Worm (Caenorhabditis elegans) whole organism, L3 larva: ENCODE measurements around the gene C08B6.3.

Experiments
- R02D3.7 ChIP-seq: fragments of 150-350 bp; optimal IDR thresholded peaks from 2 replicates; lab custom pipeline; 2014; ENCODE audit warnings: missing biosample characterization, missing genetic modification characterization
- ZK546.5 ChIP-seq: sonication (generic microtip); optimal IDR thresholded peaks from 2 replicates; lab custom pipeline; 2017; ENCODE audit warnings: missing biosample characterization, missing genetic modification characterization
- ama-1 ChIP-seq: fragments of 150-350 bp; optimal IDR thresholded peaks from 2 replicates; lab custom pipeline; 2018
- ceh-28 ChIP-seq: fragments of 150-350 bp; optimal IDR thresholded peaks from 2 replicates; lab custom pipeline; 2014; ENCODE audit warnings: missing biosample characterization, missing genetic modification reagents, missing genetic modification characterization
- ceh-82 ChIP-seq: fragments of 150-350 bp; optimal IDR thresholded peaks from 2 replicates; lab custom pipeline; 2014; ENCODE audit warnings: missing biosample characterization, missing genetic modification characterization
- ceh-9 ChIP-seq: sonication (generic microtip); optimal IDR thresholded peaks from 2 replicates; lab custom pipeline; 2018; ENCODE audit warnings: missing biosample characterization, missing genetic modification characterization
- daf-12 ChIP-seq: fragments of 150-350 bp; optimal IDR thresholded peaks from 2 replicates; lab custom pipeline; 2014; ENCODE audit warnings: missing biosample characterization, missing genetic modification reagents, missing genetic modification characterization
- egl-27 ChIP-seq: sonication (generic microtip); optimal IDR thresholded peaks from 4 replicates; lab custom pipeline; 2017; ENCODE audit warnings: missing biosample characterization, missing genetic modification reagents, missing genetic modification characterization
- egl-5 ChIP-seq: fragments of 150-350 bp; optimal IDR thresholded peaks from 2 replicates; lab custom pipeline; 2017; ENCODE audit warnings: missing biosample characterization, missing genetic modification reagents, missing genetic modification characterization, inconsistent platforms
- elt-1 ChIP-seq: fragments of 150-350 bp; optimal IDR thresholded peaks from 2 replicates; lab custom pipeline; 2014; ENCODE audit warnings: missing biosample characterization, missing genetic modification characterization
- elt-2 ChIP-seq: sonication (generic microtip); optimal IDR thresholded peaks from 2 replicates; lab custom pipeline; 2016; ENCODE audit warnings: missing genetic modification reagents, mild to moderate bottlenecking, missing genetic modification characterization, missing compliant biosample characterization
- fkh-10 ChIP-seq: sonication (generic microtip); optimal IDR thresholded peaks from 2 replicates; lab custom pipeline; 2017; ENCODE audit warnings: missing biosample characterization, missing genetic modification reagents, missing genetic modification characterization
- hmg-11 ChIP-seq: sonication (generic microtip); optimal IDR thresholded peaks from 2 replicates; lab custom pipeline; 2016; ENCODE audit warnings: missing genetic modification characterization, missing compliant biosample characterization
- lin-15B ChIP-seq: fragments of 150-350 bp; optimal IDR thresholded peaks from 2 replicates; lab custom pipeline; 2014; ENCODE audit warnings: missing biosample characterization, missing genetic modification characterization
- lin-39 ChIP-seq: fragments of 150-350 bp; optimal IDR thresholded peaks from 2 replicates; lab custom pipeline; 2018; ENCODE audit warnings: missing biosample characterization, missing genetic modification reagents, missing genetic modification characterization
- mml-1 ChIP-seq: fragments of 150-350 bp; sonication (generic microtip); optimal IDR thresholded peaks from 3 replicates; lab custom pipeline; 2014; ENCODE audit warnings: missing biosample characterization, missing genetic modification characterization
- nhr-12 ChIP-seq: fragments of 150-350 bp; optimal IDR thresholded peaks from 2 replicates; lab custom pipeline; 2014; ENCODE audit warnings: missing biosample characterization, missing genetic modification characterization
- nhr-23 ChIP-seq: fragments of 150-350 bp; optimal IDR thresholded peaks from 2 replicates; lab custom pipeline; 2014; ENCODE audit warnings: missing biosample characterization, missing genetic modification reagents, missing genetic modification characterization
- nhr-237 ChIP-seq: fragments of 150-350 bp; optimal IDR thresholded peaks from 2 replicates; lab custom pipeline; 2014; ENCODE audit warnings: missing biosample characterization, missing genetic modification characterization
- nhr-43 ChIP-seq: sonication (generic microtip); optimal IDR thresholded peaks from 2 replicates; lab custom pipeline; 2016; ENCODE audit warnings: mild to moderate bottlenecking, missing genetic modification characterization, missing compliant biosample characterization; ENCODE audit not compliant: poor library complexity, severe bottlenecking
- nhr-67 ChIP-seq: fragments of 150-350 bp; optimal IDR thresholded peaks from 2 replicates; lab custom pipeline; 2014; ENCODE audit warnings: missing biosample characterization, missing genetic modification characterization
- pha-4 ChIP-seq: fragments of 150-350 bp; optimal IDR thresholded peaks from 2 replicates; lab custom pipeline; 2014; ENCODE audit warnings: missing biosample characterization, missing genetic modification reagents, missing genetic modification characterization
- skn-1 ChIP-seq: fragments of 150-350 bp; optimal IDR thresholded peaks from 2 replicates; lab custom pipeline; 2014; ENCODE audit warnings: missing biosample characterization, missing genetic modification characterization
- tbx-2 ChIP-seq: sonication (generic microtip); optimal IDR thresholded peaks from 2 replicates; lab custom pipeline; 2016; ENCODE audit warnings: mild to moderate bottlenecking, missing genetic modification characterization, missing compliant biosample characterization
- unc-39 ChIP-seq: sonication (generic microtip); optimal IDR thresholded peaks from 4 replicates; lab custom pipeline; 2017; ENCODE audit warnings: missing biosample characterization, missing genetic modification characterization
- ztf-4 ChIP-seq: fragments of 150-350 bp; optimal IDR thresholded peaks from 2 replicates; lab custom pipeline; 2014; ENCODE audit warnings: missing biosample characterization, missing genetic modification characterization

C08B6.3 gene

ce11 chrV:10133277-10133676, 21.2 kb upstream of the C08B6.3 start:
- TF ChIP-seq R02D3.7 (tag; lab: Kevin White, UChicago) (no peak), nhr-43 (tag; lab: Kevin White, UChicago) (no peak), nhr-23 (tag; lab: Kevin White, UChicago) (peak; percentile 23)

DNA sequence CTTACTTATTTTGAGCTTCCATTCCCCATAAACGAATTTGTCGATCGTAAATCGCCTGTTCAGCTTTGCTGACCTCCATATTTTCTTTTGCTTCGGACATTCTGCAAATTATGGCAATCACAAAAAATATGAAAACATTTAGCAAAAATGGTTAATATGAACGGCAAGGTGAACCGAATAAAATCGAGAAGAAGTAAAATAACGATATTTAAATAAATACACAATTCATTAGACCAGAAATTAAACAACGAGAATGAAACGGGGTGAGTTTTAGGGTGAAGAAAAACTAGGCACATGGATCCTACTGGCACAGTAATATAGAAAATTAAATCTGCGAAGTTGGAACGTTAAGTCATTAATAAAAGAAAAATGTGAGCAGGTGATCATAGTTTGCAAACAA, 18.1 kb upstream of the C08B6.3 start, which contains the start of gene aos-1:
aos-1 (minus strand) TSS at position 101 of the 400 bp plus-strand sequence.
- no peak for TF ChIP-seq nhr-237 (tag; lab: Kevin White, UChicago)

DNA sequence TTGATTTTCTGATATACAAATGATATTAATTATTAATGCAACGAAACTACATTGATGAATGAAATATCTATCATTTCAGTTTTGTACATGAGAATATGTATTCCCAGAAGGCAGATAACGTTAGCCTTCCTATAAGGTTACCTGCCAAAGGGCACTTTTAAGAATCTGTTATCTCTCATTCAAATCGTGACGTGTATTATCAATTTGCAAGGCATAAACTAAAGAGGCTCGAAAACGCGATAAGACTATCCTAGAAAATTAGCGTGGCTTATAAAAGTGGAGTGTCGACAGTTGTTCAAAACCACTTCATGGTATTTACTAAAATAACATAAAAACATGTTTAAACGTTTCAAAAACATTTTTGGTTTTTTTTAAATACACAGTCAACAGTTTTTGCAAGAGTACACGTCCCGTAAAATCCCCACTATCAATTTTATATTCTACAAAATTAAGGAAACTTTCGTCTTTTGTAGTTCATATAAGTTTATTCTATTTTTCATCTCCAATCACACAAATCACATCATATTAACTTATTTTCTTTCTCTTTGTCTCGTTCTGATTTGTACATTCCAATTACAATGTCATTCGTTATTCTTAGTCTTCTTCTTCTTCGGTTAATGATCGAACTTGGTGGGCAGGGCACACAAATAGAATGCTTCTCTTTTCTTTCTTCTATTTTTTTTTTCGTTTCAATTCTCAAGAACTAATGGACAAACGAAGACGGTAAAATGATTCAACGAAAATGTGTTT, 12.9 kb upstream of the C08B6.3 start, which contains the start of gene C08B6.10:
C08B6.10 (plus strand) TSS at position 700 of the 750 bp plus-strand sequence.
- TF ChIP-seq hmg-11 (no peak), elt-2 (tag; lab: Kevin White, UChicago) (peak; percentile 68), nhr-67 (tag; lab: Kevin White, UChicago) (no peak)

DNA sequence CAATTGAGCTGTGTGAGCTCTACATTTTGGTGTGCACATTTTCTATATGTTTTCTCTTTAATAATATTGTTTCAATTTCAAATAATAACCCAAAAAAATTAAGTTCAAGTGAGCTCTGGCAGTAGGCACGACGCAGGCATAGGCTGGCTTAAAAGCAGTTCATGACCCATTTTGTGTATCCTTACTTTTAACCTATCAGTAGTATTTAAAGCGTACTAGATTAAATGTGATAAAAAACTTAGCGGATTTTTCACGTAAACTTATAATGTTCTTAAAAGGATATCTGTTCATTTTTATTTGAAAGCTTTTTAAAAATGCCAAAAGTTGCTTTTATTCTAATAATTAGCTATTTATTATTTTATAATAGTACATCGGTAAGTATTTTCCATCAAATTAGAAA, 11.2 kb upstream of the C08B6.3 start, which contains the start of gene C08B6.6:
C08B6.6 (plus strand) TSS at position 301 of the 400 bp plus-strand sequence.
- TF ChIP-seq elt-1, result no peak
- TF ChIP-seq ZK546.5, result no peak
- TF ChIP-seq lin-39 (tag; lab: Kevin White, UChicago), result no peak
- no peak for TF ChIP-seq lin-15B (tag; lab: Kevin White, UChicago)
- no peak for TF ChIP-seq pha-4 (tag; lab: Kevin White, UChicago)
- TF ChIP-seq, all 47 proteins: peak for 0

ce11 chrV:10122670-10123069, 10.6 kb upstream of the C08B6.3 start, which contains the start of gene srxa-19:
Gene srxa-19, minus strand, starts transcription at chrV:10122770.
- no peak for TF ChIP-seq lin-39 (tag; lab: Kevin White, UChicago)
- TF ChIP-seq egl-27 (tag; lab: Kevin White, UChicago), result no peak

DNA sequence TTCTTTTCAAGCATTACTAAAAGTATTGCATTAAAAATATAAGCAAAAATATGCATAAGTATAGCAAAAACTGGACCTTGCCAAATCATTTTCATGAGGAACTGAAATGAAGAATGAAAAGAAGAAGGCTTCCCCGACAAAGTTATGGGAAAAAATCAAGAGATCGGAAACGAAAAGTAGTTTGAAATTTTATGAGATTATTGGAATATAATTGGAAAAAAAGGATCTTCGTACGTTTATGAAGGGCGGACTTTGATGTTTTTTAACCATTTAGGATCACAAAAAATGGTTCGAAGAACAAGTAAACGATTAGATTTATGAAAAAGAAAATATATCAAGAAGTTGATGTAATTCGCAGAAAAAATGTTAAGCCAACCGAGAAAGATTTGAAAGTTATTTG, 8.8 kb upstream of the C08B6.3 start, which contains the start of gene srxa-18:
srxa-18 (minus strand) TSS at position 100 of the 400 bp plus-strand sequence.
- TF ChIP-seq egl-27 (tag; lab: Kevin White, UChicago) (no peak), daf-12 (tag; lab: Kevin White, UChicago) (no peak), egl-5 (tag; lab: Kevin White, UChicago) (no peak), nhr-237 (tag; lab: Kevin White, UChicago) (no peak), mml-1 (no peak), elt-2 (tag; lab: Kevin White, UChicago) (no peak), lin-15B (tag; lab: Kevin White, UChicago) (no peak), ceh-82 (tag; lab: Kevin White, UChicago) (no peak), nhr-23 (tag; lab: Kevin White, UChicago) (no peak)

DNA sequence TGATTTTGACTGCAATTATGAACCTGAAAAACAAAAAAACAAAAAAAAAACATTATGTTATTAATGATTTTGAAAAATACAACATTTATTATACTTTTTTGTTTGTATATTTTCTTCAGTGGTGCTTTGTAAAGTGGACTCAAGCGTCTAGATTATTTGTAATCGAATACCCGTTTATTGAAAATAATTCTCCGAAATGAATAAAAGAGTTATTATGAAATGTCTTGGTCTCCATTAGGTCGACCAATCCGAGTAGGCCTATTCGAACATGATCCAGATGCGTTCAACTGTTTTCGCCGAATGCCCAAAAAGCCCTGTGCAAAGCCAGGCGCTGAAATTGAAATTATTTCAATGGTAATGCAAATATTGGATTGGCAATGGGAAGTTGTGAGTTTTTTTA, 5.4 kb upstream of the C08B6.3 start, which contains the start of gene C08B6.5:
C08B6.5 (plus strand) TSS at position 301 of the 400 bp plus-strand sequence.
- TF ChIP-seq nhr-43 (tag; lab: Kevin White, UChicago) (no peak), daf-12 (tag; lab: Kevin White, UChicago) (no peak)

- TF ChIP-seq ZK546.5 (no peak), ceh-28 (tag; lab: Kevin White, UChicago) (no peak), tbx-2 (tag; lab: Kevin White, UChicago) (no peak), nhr-23 (tag; lab: Kevin White, UChicago) (no peak), ceh-9 (tag; lab: Kevin White, UChicago) (no peak), nhr-43 (tag; lab: Kevin White, UChicago) (no peak), skn-1 (no peak), nhr-12 (tag; lab: Kevin White, UChicago) (no peak), elt-2 (tag; lab: Kevin White, UChicago) (no peak), ama-1 (lab: Kevin White, UChicago) (no peak), lin-39 (tag; lab: Kevin White, UChicago) (no peak), nhr-67 (tag; lab: Kevin White, UChicago) (no peak), ztf-4 (tag; lab: Kevin White, UChicago) (no peak), mml-1 (no peak), elt-1 (no peak), fkh-10 (no peak), unc-39 (no peak)
Measured at ce11 chrV:10114329-10114728, 2.2 kb upstream of the C08B6.3 start, which contains the start of gene cht-5. Gene cht-5, plus strand, starts transcription at chrV:10114629.
